Fruit fly (Drosophila melanogaster) whole organism, embryonic: ENCODE data around the gene Obp19b.

Experiments used
- Abd-B ChIP-seq: fragments of 200-800 bp; sonication (Bioruptor generic); optimal IDR thresholded peaks from 2 replicates; lab custom pipeline; 2018; ENCODE audit warnings: missing biosample characterization, mild to moderate bottlenecking, missing genetic modification characterization, moderate library complexity
- BEAF-32 ChIP-seq: fragments of 200-800 bp; sonication (Bioruptor generic); optimal IDR thresholded peaks from 3 replicates; lab custom pipeline; 2017; ENCODE audit warnings: missing biosample characterization, missing genetic modification characterization, mild to moderate bottlenecking, moderate library complexity, missing genetic modification reagents
- CG10462 ChIP-seq: fragments of 200-800 bp; sonication (Bioruptor generic); optimal IDR thresholded peaks from 2 replicates; lab custom pipeline; 2016; ENCODE audit warnings: missing biosample characterization, missing genetic modification characterization
- CG10543 ChIP-seq: fragments of 200-800 bp; sonication (Bioruptor generic); optimal IDR thresholded peaks from 3 replicates; lab custom pipeline; 2017; ENCODE audit warnings: missing biosample characterization, mild to moderate bottlenecking, missing genetic modification characterization, moderate library complexity
- CG12391 ChIP-seq: fragments of 200-800 bp; sonication (Bioruptor generic); optimal IDR thresholded peaks from 3 replicates; lab custom pipeline; 2018; ENCODE audit warnings: missing biosample characterization, mild to moderate bottlenecking, missing genetic modification characterization, moderate library complexity
- CG13424 ChIP-seq: fragments of 200-800 bp; sonication (Bioruptor generic); optimal IDR thresholded peaks from 2 replicates; lab custom pipeline; 2019; ENCODE audit warnings: missing biosample characterization, mild to moderate bottlenecking, missing genetic modification characterization, moderate library complexity
- CG15269 ChIP-seq: fragments of 200-800 bp; sonication (Bioruptor generic); optimal IDR thresholded peaks from 2 replicates; lab custom pipeline; 2018; ENCODE audit warnings: missing biosample characterization, mild to moderate bottlenecking, missing genetic modification characterization, moderate library complexity
- CG17385 ChIP-seq: fragments of 200-800 bp; sonication (Bioruptor generic); optimal IDR thresholded peaks from 3 replicates; lab custom pipeline; 2018; ENCODE audit warnings: missing biosample characterization, mild to moderate bottlenecking, missing genetic modification characterization
- CG17829 ChIP-seq: fragments of 200-800 bp; optimal IDR thresholded peaks from 2 replicates; lab custom pipeline; 2019; ENCODE audit warnings: missing biosample characterization, mild to moderate bottlenecking, missing genetic modification characterization, moderate library complexity
- CG2129 ChIP-seq: fragments of 200-800 bp; sonication (Bioruptor generic); IDR thresholded peaks from 2 replicates; pipeline ENCODE4 v1.3.6; 2022; ENCODE audit warnings: missing biosample characterization, missing genetic modification characterization; ENCODE audit not compliant: partially characterized antibody
- CG2202 ChIP-seq: fragments of 200-800 bp; sonication (Bioruptor generic); optimal IDR thresholded peaks from 2 replicates; lab custom pipeline; 2018; ENCODE audit warnings: missing biosample characterization, mild to moderate bottlenecking, missing genetic modification characterization
- CG30403 ChIP-seq: fragments of 200-800 bp; sonication (Bioruptor generic); optimal IDR thresholded peaks from 3 replicates; lab custom pipeline; 2016; ENCODE audit warnings: missing biosample characterization, missing genetic modification characterization
- CG33557 ChIP-seq: fragments of 200-800 bp; sonication (Bioruptor generic); optimal IDR thresholded peaks from 2 replicates; lab custom pipeline; 2019; ENCODE audit warnings: missing biosample characterization, mild to moderate bottlenecking, missing genetic modification characterization, moderate library complexity
- CG4282 ChIP-seq: fragments of 200-800 bp; sonication (Bioruptor generic); optimal IDR thresholded peaks from 2 replicates; lab custom pipeline; 2016; ENCODE audit warnings: missing biosample characterization, missing genetic modification characterization
- CG5180 ChIP-seq: fragments of 200-800 bp; sonication (Bioruptor generic); optimal IDR thresholded peaks from 3 replicates; lab custom pipeline; 2017; ENCODE audit warnings: missing biosample characterization, missing genetic modification characterization, mild to moderate bottlenecking, moderate library complexity, missing genetic modification reagents
- CG5245 ChIP-seq: fragments of 200-800 bp; sonication (Bioruptor generic); optimal IDR thresholded peaks from 3 replicates; lab custom pipeline; 2016; ENCODE audit warnings: missing biosample characterization, missing genetic modification characterization
- CG7839 ChIP-seq: fragments of 200-800 bp; sonication (Bioruptor generic); optimal IDR thresholded peaks from 3 replicates; lab custom pipeline; 2018; ENCODE audit warnings: missing biosample characterization, mild to moderate bottlenecking, missing genetic modification characterization, moderate library complexity
- CG7928 ChIP-seq: fragments of 200-800 bp; sonication (Bioruptor generic); optimal IDR thresholded peaks from 2 replicates; lab custom pipeline; 2017; ENCODE audit warnings: missing biosample characterization, mild to moderate bottlenecking, missing genetic modification characterization
- CG9609 ChIP-seq: fragments of 200-800 bp; sonication (Bioruptor generic); optimal IDR thresholded peaks from 3 replicates; lab custom pipeline; 2016; ENCODE audit warnings: missing biosample characterization, missing genetic modification characterization
- HLH4C ChIP-seq: fragments of 200-800 bp; sonication (Bioruptor generic); IDR thresholded peaks from 3 replicates; pipeline ENCODE4 v1.3.6; 2022; ENCODE audit warnings: missing biosample characterization, missing genetic modification characterization; ENCODE audit not compliant: partially characterized antibody
- Hsf ChIP-seq: fragments of 200-800 bp; sonication (Bioruptor generic); optimal IDR thresholded peaks from 3 replicates; lab custom pipeline; 2016; ENCODE audit warnings: missing biosample characterization, missing genetic modification characterization
- NC2α ChIP-seq: fragments of 200-800 bp; sonication (Bioruptor generic); optimal IDR thresholded peaks from 2 replicates; lab custom pipeline; 2016; ENCODE audit warnings: missing biosample characterization, missing genetic modification characterization
- Neu2 ChIP-seq: fragments of 200-800 bp; sonication (Bioruptor generic); optimal IDR thresholded peaks from 3 replicates; lab custom pipeline; 2016; ENCODE audit warnings: missing biosample characterization, missing genetic modification characterization, borderline replicate concordance
- Pdp1 ChIP-seq, 2 experiments: fragments of 200-800 bp; sonication (Bioruptor generic); optimal IDR thresholded peaks; 3 replicates each; lab custom pipeline; 2016; ENCODE audit warnings: missing biosample characterization in 2 of 2, missing genetic modification characterization in 2 of 2, mild to moderate bottlenecking in 1 of 2, moderate library complexity in 1 of 2
- Rfx ChIP-seq: fragments of 200-800 bp; sonication (Bioruptor generic); IDR thresholded peaks from 2 replicates; pipeline ENCODE4 v1.3.6; 2022; ENCODE audit warnings: missing biosample characterization, missing genetic modification characterization
- Sox100B ChIP-seq: fragments of 200-800 bp; sonication (Bioruptor generic); optimal IDR thresholded peaks from 3 replicates; lab custom pipeline; 2018; ENCODE audit warnings: missing biosample characterization, mild to moderate bottlenecking, missing genetic modification characterization
- Spps ChIP-seq: fragments of 200-800 bp; sonication (Bioruptor generic); optimal IDR thresholded peaks from 2 replicates; lab custom pipeline; 2018; ENCODE audit warnings: missing biosample characterization, mild to moderate bottlenecking, missing genetic modification characterization
- Sry-δ ChIP-seq: fragments of 200-800 bp; sonication (Bioruptor generic); optimal IDR thresholded peaks from 2 replicates; lab custom pipeline; 2016; ENCODE audit warnings: missing biosample characterization, missing genetic modification characterization
- Xbp1 ChIP-seq: fragments of 200-800 bp; sonication (Bioruptor generic); optimal IDR thresholded peaks from 3 replicates; lab custom pipeline; 2016; ENCODE audit warnings: missing biosample characterization, mild to moderate bottlenecking, missing genetic modification characterization
- dmrt99B ChIP-seq: fragments of 200-800 bp; sonication (Bioruptor generic); optimal IDR thresholded peaks from 2 replicates; lab custom pipeline; 2018; ENCODE audit warnings: missing biosample characterization, mild to moderate bottlenecking, missing genetic modification characterization, moderate library complexity
- dysf ChIP-seq: fragments of 200-800 bp; sonication (Bioruptor generic); IDR thresholded peaks from 3 replicates; pipeline ENCODE4 v1.3.6; 2022; ENCODE audit warnings: missing biosample characterization, missing genetic modification characterization
- grau ChIP-seq: fragments of 200-800 bp; optimal IDR thresholded peaks from 3 replicates; lab custom pipeline; 2019; ENCODE audit warnings: missing biosample characterization, mild to moderate bottlenecking, missing genetic modification characterization, moderate library complexity
- lilli ChIP-seq: fragments of 200-800 bp; sonication (Bioruptor generic); optimal IDR thresholded peaks from 3 replicates; lab custom pipeline; 2016; ENCODE audit warnings: missing biosample characterization, missing genetic modification characterization
- lmd ChIP-seq: fragments of 200-800 bp; sonication (Bioruptor generic); IDR thresholded peaks from 2 replicates; pipeline ENCODE4 v1.3.6; 2022; ENCODE audit warnings: missing biosample characterization, missing genetic modification characterization
- maf-S ChIP-seq: fragments of 200-800 bp; sonication (Bioruptor generic); optimal IDR thresholded peaks from 2 replicates; lab custom pipeline; 2016; ENCODE audit warnings: missing biosample characterization, missing genetic modification characterization
- nerfin-1 ChIP-seq: fragments of 200-800 bp; sonication (Bioruptor generic); optimal IDR thresholded peaks from 3 replicates; lab custom pipeline; 2019; ENCODE audit warnings: missing biosample characterization, mild to moderate bottlenecking, missing genetic modification characterization, moderate library complexity
- onecut ChIP-seq: fragments of 200-800 bp; sonication (Bioruptor generic); IDR thresholded peaks from 2 replicates; pipeline ENCODE4 v1.3.6; 2022; ENCODE audit warnings: missing biosample characterization, missing genetic modification characterization
- pzg ChIP-seq: fragments of 200-800 bp; sonication (Bioruptor generic); optimal IDR thresholded peaks from 3 replicates; lab custom pipeline; 2018; ENCODE audit warnings: missing biosample characterization, mild to moderate bottlenecking, missing genetic modification characterization, moderate library complexity
- rib ChIP-seq: fragments of 200-800 bp; sonication (Bioruptor generic); IDR thresholded peaks from 2 replicates; pipeline ENCODE4 v1.3.6; 2022; ENCODE audit warnings: missing biosample characterization, missing genetic modification characterization
- salm ChIP-seq: fragments of 200-800 bp; sonication (Bioruptor generic); optimal IDR thresholded peaks from 2 replicates; lab custom pipeline; 2018; ENCODE audit warnings: missing biosample characterization, mild to moderate bottlenecking, missing genetic modification characterization
- schlank ChIP-seq: fragments of 200-800 bp; sonication (Bioruptor generic); optimal IDR thresholded peaks from 2 replicates; lab custom pipeline; 2018; ENCODE audit warnings: missing biosample characterization, mild to moderate bottlenecking, missing genetic modification characterization
- sisA ChIP-seq: fragments of 200-800 bp; sonication (Bioruptor generic); IDR thresholded peaks from 2 replicates; pipeline ENCODE4 v1.3.6; 2022; ENCODE audit warnings: missing biosample characterization, missing genetic modification characterization
- slp2 ChIP-seq: fragments of 200-800 bp; sonication (Bioruptor generic); optimal IDR thresholded peaks from 2 replicates; lab custom pipeline; 2016; ENCODE audit warnings: missing biosample characterization, missing genetic modification characterization
- sna ChIP-seq: fragments of 200-800 bp; sonication (Bioruptor generic); IDR thresholded peaks from 2 replicates; pipeline ENCODE4 v1.3.6; 2022; ENCODE audit warnings: missing biosample characterization, missing genetic modification characterization; ENCODE audit not compliant: partially characterized antibody
- so ChIP-seq: fragments of 200-800 bp; sonication (Bioruptor generic); IDR thresholded peaks from 3 replicates; pipeline ENCODE4 v1.3.6; 2022; ENCODE audit warnings: missing biosample characterization, missing genetic modification characterization
- stwl ChIP-seq: fragments of 200-800 bp; sonication (Bioruptor generic); optimal IDR thresholded peaks from 3 replicates; lab custom pipeline; 2018; ENCODE audit warnings: missing biosample characterization, mild to moderate bottlenecking, missing genetic modification characterization, moderate library complexity
- vnd ChIP-seq: fragments of 200-800 bp; sonication (Bioruptor generic); IDR thresholded peaks from 3 replicates; pipeline ENCODE4 v1.3.6; 2022; ENCODE audit warnings: missing biosample characterization, missing genetic modification characterization; ENCODE audit not compliant: partially characterized antibody

Obp19b gene

DNA sequence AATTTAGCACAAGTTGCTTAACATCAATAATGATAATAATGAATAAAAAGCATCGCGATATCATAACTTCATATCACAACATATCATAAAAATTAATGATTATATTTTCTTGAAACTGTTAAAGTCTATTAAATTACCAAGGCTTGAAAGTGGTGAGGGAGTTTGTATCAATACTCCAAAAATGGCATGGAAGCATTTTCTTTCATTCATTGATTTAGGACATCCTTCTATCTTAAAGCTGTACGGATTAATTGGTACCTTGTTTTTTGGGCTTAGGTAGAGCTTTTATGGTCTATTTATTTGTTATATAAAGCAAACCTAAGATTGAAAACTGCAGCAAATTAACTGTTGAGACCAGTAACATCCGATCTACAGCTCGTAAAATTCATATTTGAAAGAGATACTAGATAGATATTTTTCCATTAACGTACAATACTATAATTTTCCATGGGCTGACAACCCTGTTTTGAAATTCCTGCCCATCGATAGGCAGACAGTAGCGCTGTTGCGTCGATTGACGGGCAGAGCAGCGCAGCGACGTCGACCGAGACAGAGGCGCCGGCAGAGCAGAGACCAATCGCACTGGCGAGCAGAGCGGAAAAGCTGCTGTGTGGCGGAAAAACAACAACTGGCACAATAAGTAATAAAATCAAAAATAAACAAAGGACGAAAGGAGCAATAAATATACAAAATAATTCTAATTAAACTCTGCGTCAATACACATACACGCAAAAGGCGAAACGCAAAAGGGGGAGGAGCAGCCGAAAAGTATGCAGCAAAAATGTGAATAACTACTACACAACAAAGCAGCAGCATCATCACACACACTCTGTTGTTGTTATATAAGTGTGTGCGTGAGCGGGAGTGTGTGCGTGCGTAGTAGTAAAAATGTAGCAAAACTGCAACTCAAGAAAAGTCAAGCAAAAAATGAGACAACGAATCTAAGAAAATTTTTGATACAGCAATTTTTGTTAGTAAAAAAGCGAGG, 17.1 kb downstream of the Obp19b start, which contains the start of gene CG1695:
CG1695 (plus strand) TSS at position 606 of the 988 bp plus-strand sequence.
- peak; percentile 18 for TF ChIP-seq Xbp1
- 0 out of 3 replicates have a peak, but pooled peaks have one; percentile 28 for TF ChIP-seq dysf (GFP tag; lab: Robert Waterston, UW)
- no peak for TF ChIP-seq CG4282 (GFP tag; lab: Kevin White, UChicago)
- no peak for TF ChIP-seq slp2 (GFP tag; lab: Kevin White, UChicago)
- no peak for TF ChIP-seq CG33557 (GFP tag; lab: Kevin White, UChicago)
- TF ChIP-seq pzg (GFP tag; lab: Kevin White, UChicago), result peak; percentile 23
- TF ChIP-seq grau (tag; lab: Kevin White, UChicago), result peak; percentile 27
- no peak for TF ChIP-seq CG10543 (GFP tag; lab: Kevin White, UChicago)
- TF ChIP-seq vnd (GFP tag; lab: Robert Waterston, UW), result no peak
- TF ChIP-seq Hsf (GFP tag; lab: Kevin White, UChicago), result peak; percentile 26
- TF ChIP-seq so (GFP tag; lab: Robert Waterston, UW), result 0 out of 3 replicates have a peak, but pooled peaks have one; percentile 9
- TF ChIP-seq Sox100B (GFP tag; lab: Kevin White, UChicago), result peak; percentile 11
- no peak for TF ChIP-seq Spps
- TF ChIP-seq dmrt99B (tag; lab: Kevin White, UChicago), result peak; percentile 26
- no peak for TF ChIP-seq CG2129 (GFP tag; lab: Robert Waterston, UW)
- TF ChIP-seq NC2α (GFP tag; lab: Kevin White, UChicago), result no peak
- TF ChIP-seq CG15269 (tag; lab: Kevin White, UChicago), result peak; percentile 32
- TF ChIP-seq CG17829 (tag; lab: Kevin White, UChicago), result no peak
- no peak for TF ChIP-seq stwl
- no peak for TF ChIP-seq schlank (tag; lab: Kevin White, UChicago)
- no peak for TF ChIP-seq Neu2 (GFP tag; lab: Kevin White, UChicago)
- no peak for TF ChIP-seq CG5245 (GFP tag; lab: Kevin White, UChicago)
- no peak for TF ChIP-seq salm
- peak; percentile 36 for TF ChIP-seq CG13424 (tag; lab: Kevin White, UChicago)
- TF ChIP-seq lmd, result peak; percentile 31; the same call in 1 of the 2 replicates
- TF ChIP-seq nerfin-1, result no peak
- TF ChIP-seq CG2202 (tag; lab: Kevin White, UChicago), result no peak
- no peak for TF ChIP-seq CG9609 (GFP tag; lab: Kevin White, UChicago)
- TF ChIP-seq rib (GFP tag; lab: Robert Waterston, UW), result no peak
- 0 out of 2 replicates have a peak, but pooled peaks have one; percentile 38 for TF ChIP-seq sna
- TF ChIP-seq CG5180 (GFP tag; lab: Kevin White, UChicago), result no peak
- TF ChIP-seq Pdp1 (GFP tag; optimal IDR thresholded peaks at IDR 0.05; lab: Kevin White, UChicago), result peak; percentile 1 to 71
- TF ChIP-seq HLH4C (GFP tag; lab: Robert Waterston, UW), result no peak
- no peak for TF ChIP-seq maf-S
- TF ChIP-seq CG10462 (GFP tag; lab: Kevin White, UChicago), result no peak
- TF ChIP-seq Rfx, result peak; percentile 31; the same call in 1 of the 2 replicates
- no peak for TF ChIP-seq CG7928 (GFP tag; lab: Kevin White, UChicago)
- TF ChIP-seq CG12391 (tag; lab: Kevin White, UChicago), result no peak
- TF ChIP-seq BEAF-32 (GFP tag; lab: Kevin White, UChicago), result peak; percentile 42
- peak; percentile 17 for TF ChIP-seq Abd-B (GFP tag; lab: Kevin White, UChicago)
- TF ChIP-seq sisA, result no peak
- TF ChIP-seq onecut (GFP tag; lab: Robert Waterston, UW), result no peak
- TF ChIP-seq CG30403, result peak; percentile 53
- peak; percentile 3 for TF ChIP-seq Sry-δ (GFP tag; lab: Kevin White, UChicago)
- peak; percentile 47 for TF ChIP-seq lilli (GFP tag; lab: Kevin White, UChicago)
- peak; percentile 32 for TF ChIP-seq CG7839 (tag; lab: Kevin White, UChicago)
- peak; percentile 8 for TF ChIP-seq CG17385 (GFP tag; lab: Kevin White, UChicago)
